Fruit fly (Drosophila melanogaster) whole organism, embryonic: ENCODE measurements around the gene slow.
A peak's percentile ranks its signal among the peaks of the same experiment; 100 is the strongest.

Experiments
- Adf1 ChIP-seq: fragments of 200-800 bp; sonication (Bioruptor generic); IDR thresholded peaks from 2 replicates; pipeline ENCODE4 v1.3.6; 2022; ENCODE audit warnings: missing biosample characterization, missing genetic modification characterization
- Bdp1 ChIP-seq: fragments of 200-800 bp; sonication (Bioruptor generic); optimal IDR thresholded peaks from 3 replicates; lab custom pipeline; 2016; ENCODE audit warnings: missing biosample characterization, missing genetic modification characterization
- Bteb2 ChIP-seq: fragments of 200-800 bp; sonication (Bioruptor generic); optimal IDR thresholded peaks from 2 replicates; lab custom pipeline; 2016; ENCODE audit warnings: missing biosample characterization, missing genetic modification characterization
- CG10209 ChIP-seq: fragments of 200-800 bp; sonication (Bioruptor generic); optimal IDR thresholded peaks from 3 replicates; lab custom pipeline; 2017; ENCODE audit warnings: missing biosample characterization, mild to moderate bottlenecking, missing genetic modification characterization, missing genetic modification reagents
- CG12299 ChIP-seq: fragments of 200-800 bp; sonication (Bioruptor generic); optimal IDR thresholded peaks from 2 replicates; lab custom pipeline; 2018; ENCODE audit warnings: missing biosample characterization, mild to moderate bottlenecking, missing genetic modification characterization
- CG16779 ChIP-seq: fragments of 200-800 bp; sonication (Bioruptor generic); IDR thresholded peaks from 2 replicates; pipeline ENCODE4 v1.3.6; 2022; ENCODE audit warnings: missing biosample characterization, missing genetic modification characterization
- CG16815 ChIP-seq: fragments of 200-800 bp; sonication (Bioruptor generic); optimal IDR thresholded peaks from 3 replicates; lab custom pipeline; 2017; ENCODE audit warnings: missing biosample characterization, mild to moderate bottlenecking, missing genetic modification characterization
- CG2202 ChIP-seq: fragments of 200-800 bp; sonication (Bioruptor generic); optimal IDR thresholded peaks from 2 replicates; lab custom pipeline; 2018; ENCODE audit warnings: missing biosample characterization, mild to moderate bottlenecking, missing genetic modification characterization
- CG34224 ChIP-seq: fragments of 200-800 bp; sonication (Bioruptor generic); IDR thresholded peaks from 3 replicates; pipeline ENCODE4 v1.3.6; 2022; ENCODE audit warnings: missing biosample characterization, missing genetic modification characterization; ENCODE audit not compliant: partially characterized antibody
- CG34376 ChIP-seq: fragments of 200-800 bp; sonication (Bioruptor generic); optimal IDR thresholded peaks from 2 replicates; lab custom pipeline; 2018; ENCODE audit warnings: missing biosample characterization, mild to moderate bottlenecking, missing genetic modification characterization
- CG3838 ChIP-seq: fragments of 200-800 bp; sonication (Bioruptor generic); optimal IDR thresholded peaks from 3 replicates; lab custom pipeline; 2016; ENCODE audit warnings: missing biosample characterization, missing genetic modification characterization
- CG4730 ChIP-seq: fragments of 200-800 bp; sonication (Bioruptor generic); IDR thresholded peaks from 2 replicates; pipeline ENCODE4 v1.3.6; 2022; ENCODE audit warnings: missing biosample characterization, missing genetic modification characterization
- CG5953 ChIP-seq: fragments of 200-800 bp; sonication (Bioruptor generic); IDR thresholded peaks from 2 replicates; pipeline ENCODE4 v1.3.6; 2022; ENCODE audit warnings: missing biosample characterization, missing genetic modification characterization
- CG6175 ChIP-seq: fragments of 200-800 bp; sonication (Bioruptor generic); IDR thresholded peaks from 3 replicates; pipeline ENCODE4 v1.3.6; 2022; ENCODE audit warnings: missing biosample characterization, missing genetic modification characterization
- CG6683 ChIP-seq: fragments of 200-800 bp; sonication (Bioruptor generic); optimal IDR thresholded peaks from 2 replicates; lab custom pipeline; 2017; ENCODE audit warnings: missing biosample characterization, mild to moderate bottlenecking, missing genetic modification characterization, missing genetic modification reagents
- CG6765 ChIP-seq: fragments of 200-800 bp; sonication (Bioruptor generic); optimal IDR thresholded peaks from 3 replicates; lab custom pipeline; 2017; ENCODE audit warnings: missing biosample characterization, mild to moderate bottlenecking, missing genetic modification characterization
- CG7357 ChIP-seq: fragments of 200-800 bp; sonication (Bioruptor generic); IDR thresholded peaks from 3 replicates; pipeline ENCODE4 v1.3.6; 2022; ENCODE audit warnings: missing biosample characterization, missing genetic modification characterization
- CG7786 ChIP-seq: fragments of 200-800 bp; sonication (Bioruptor generic); optimal IDR thresholded peaks from 2 replicates; lab custom pipeline; 2016; ENCODE audit warnings: missing biosample characterization, missing genetic modification characterization
- CG8281 ChIP-seq: fragments of 200-800 bp; sonication (Bioruptor generic); optimal IDR thresholded peaks from 2 replicates; lab custom pipeline; 2018; ENCODE audit warnings: missing biosample characterization, mild to moderate bottlenecking, missing genetic modification characterization, moderate library complexity
- CG9817 ChIP-seq: fragments of 200-800 bp; sonication (Bioruptor generic); optimal IDR thresholded peaks from 2 replicates; lab custom pipeline; 2018; ENCODE audit warnings: missing biosample characterization, mild to moderate bottlenecking, missing genetic modification characterization, moderate library complexity
- Dfd ChIP-seq, 2 experiments: fragments of >200 bp; optimal IDR thresholded peaks; 2 replicates each; lab custom pipeline; 2017; ENCODE audit warnings: missing biosample characterization in 2 of 2, missing genetic modification characterization in 2 of 2
- E2f1 ChIP-seq: fragments of 200-800 bp; sonication (Bioruptor generic); IDR thresholded peaks from 2 replicates; pipeline ENCODE4 v1.3.6; 2022; ENCODE audit warnings: missing biosample characterization, missing genetic modification characterization
- Ets65A ChIP-seq: fragments of 200-800 bp; sonication (Bioruptor generic); peaks from one replicate; lab custom pipeline; 2016; ENCODE audit warnings: missing biosample characterization, missing genetic modification characterization
- Jarid2 ChIP-seq: fragments of 200-800 bp; sonication (Bioruptor generic); optimal IDR thresholded peaks from 3 replicates; lab custom pipeline; 2017; ENCODE audit warnings: mild to moderate bottlenecking, missing biosample characterization, missing genetic modification reagents, missing genetic modification characterization
- MTF-1 ChIP-seq: fragments of 200-800 bp; sonication (Bioruptor generic); optimal IDR thresholded peaks from 2 replicates; lab custom pipeline; 2018; ENCODE audit warnings: missing biosample characterization, mild to moderate bottlenecking, missing genetic modification characterization, borderline replicate concordance
- Mad ChIP-seq: fragments of 200-800 bp; sonication (Bioruptor generic); optimal IDR thresholded peaks from 2 replicates; lab custom pipeline; 2016; ENCODE audit warnings: missing biosample characterization, missing genetic modification characterization
- Mrtf ChIP-seq: fragments of 200-800 bp; sonication (Bioruptor generic); IDR thresholded peaks from 3 replicates; pipeline ENCODE4 v1.3.6; 2022; ENCODE audit warnings: missing biosample characterization, missing genetic modification characterization
- NC2α ChIP-seq: fragments of 200-800 bp; sonication (Bioruptor generic); optimal IDR thresholded peaks from 2 replicates; lab custom pipeline; 2016; ENCODE audit warnings: missing biosample characterization, missing genetic modification characterization
- Oli ChIP-seq: fragments of 200-800 bp; sonication (Bioruptor generic); optimal IDR thresholded peaks from 2 replicates; lab custom pipeline; 2018; ENCODE audit warnings: missing biosample characterization, mild to moderate bottlenecking, missing genetic modification characterization, moderate library complexity
- Side ChIP-seq: fragments of 200-800 bp; sonication (Bioruptor generic); optimal IDR thresholded peaks from 2 replicates; lab custom pipeline; 2016; ENCODE audit warnings: missing biosample characterization, missing genetic modification characterization
- Sry-δ ChIP-seq: fragments of 200-800 bp; sonication (Bioruptor generic); optimal IDR thresholded peaks from 2 replicates; lab custom pipeline; 2016; ENCODE audit warnings: missing biosample characterization, missing genetic modification characterization
- ab ChIP-seq: fragments of 200-800 bp; sonication (Bioruptor generic); optimal IDR thresholded peaks from 2 replicates; lab custom pipeline; 2016; ENCODE audit warnings: missing biosample characterization, missing genetic modification characterization
- ase ChIP-seq: fragments of 200-800 bp; sonication (Bioruptor generic); IDR thresholded peaks from 3 replicates; pipeline ENCODE4 v1.3.6; 2022; ENCODE audit warnings: missing biosample characterization, missing genetic modification characterization
- chif ChIP-seq, 2 experiments: fragments of 200-800 bp; sonication (Bioruptor generic); optimal IDR thresholded peaks; 3 replicates each; lab custom pipeline; 2016; ENCODE audit warnings: missing biosample characterization in 2 of 2, missing genetic modification characterization in 2 of 2
- chm ChIP-seq: fragments of 200-800 bp; sonication (Bioruptor generic); IDR thresholded peaks from 2 replicates; pipeline ENCODE4 v1.3.6; 2022; ENCODE audit warnings: missing biosample characterization, missing genetic modification characterization
- corto ChIP-seq: fragments of 200-800 bp; sonication (Bioruptor generic); optimal IDR thresholded peaks from 2 replicates; lab custom pipeline; 2016; ENCODE audit warnings: missing biosample characterization, mild to moderate bottlenecking, missing genetic modification characterization, moderate library complexity
- crol ChIP-seq: fragments of 200-800 bp; sonication (Bioruptor generic); IDR thresholded peaks from 2 replicates; pipeline ENCODE4 v1.3.6; 2022; ENCODE audit warnings: missing biosample characterization, missing genetic modification characterization
- cwo ChIP-seq: fragments of 200-800 bp; sonication (Bioruptor generic); optimal IDR thresholded peaks from 3 replicates; lab custom pipeline; 2017; ENCODE audit warnings: missing biosample characterization, missing genetic modification characterization, mild to moderate bottlenecking, moderate library complexity, missing genetic modification reagents
- dimm ChIP-seq: fragments of 200-800 bp; sonication (Bioruptor generic); IDR thresholded peaks from 2 replicates; pipeline ENCODE4 v1.3.6; 2022; ENCODE audit warnings: missing biosample characterization, missing genetic modification characterization
- disco-r ChIP-seq: fragments of 200-800 bp; sonication (Bioruptor generic); optimal IDR thresholded peaks from 2 replicates; lab custom pipeline; 2016; ENCODE audit warnings: missing biosample characterization, missing genetic modification characterization
- dm ChIP-seq: fragments of 200-800 bp; sonication (Bioruptor generic); optimal IDR thresholded peaks from 3 replicates; lab custom pipeline; 2016; ENCODE audit warnings: missing biosample characterization, missing genetic modification characterization
- jigr1 ChIP-seq: fragments of 200-800 bp; sonication (Bioruptor generic); IDR thresholded peaks from 3 replicates; pipeline ENCODE4 v1.3.6; 2022; ENCODE audit warnings: missing biosample characterization, missing genetic modification characterization
- lmd ChIP-seq: fragments of 200-800 bp; sonication (Bioruptor generic); IDR thresholded peaks from 2 replicates; pipeline ENCODE4 v1.3.6; 2022; ENCODE audit warnings: missing biosample characterization, missing genetic modification characterization
- mld ChIP-seq: fragments of 200-800 bp; sonication (Bioruptor generic); IDR thresholded peaks from 3 replicates; pipeline ENCODE4 v1.3.6; 2022; ENCODE audit warnings: missing biosample characterization, missing genetic modification characterization; ENCODE audit not compliant: partially characterized antibody
- nmo ChIP-seq: fragments of 200-800 bp; sonication (Bioruptor generic); optimal IDR thresholded peaks from 2 replicates; lab custom pipeline; 2018; ENCODE audit warnings: missing biosample characterization, mild to moderate bottlenecking, missing genetic modification characterization, moderate library complexity
- p53 ChIP-seq: fragments of 200-800 bp; sonication (Bioruptor generic); optimal IDR thresholded peaks from 2 replicates; lab custom pipeline; 2016; ENCODE audit warnings: missing biosample characterization, missing genetic modification characterization
- pfk ChIP-seq: fragments of 200-800 bp; sonication (Bioruptor generic); optimal IDR thresholded peaks from 2 replicates; lab custom pipeline; 2018; ENCODE audit warnings: missing biosample characterization, mild to moderate bottlenecking, missing genetic modification characterization, moderate library complexity
- slbo ChIP-seq: fragments of 200-800 bp; sonication (Bioruptor generic); IDR thresholded peaks from 2 replicates; pipeline ENCODE4 v1.3.6; 2022; ENCODE audit warnings: missing biosample characterization, missing genetic modification characterization
- twi ChIP-seq: fragments of 200-800 bp; optimal IDR thresholded peaks from 2 replicates; lab custom pipeline; 2019; ENCODE audit warnings: missing biosample characterization, mild to moderate bottlenecking, missing genetic modification characterization, moderate library complexity
- zen2 ChIP-seq: fragments of 200-800 bp; sonication (Bioruptor generic); IDR thresholded peaks from 3 replicates; pipeline ENCODE4 v1.3.6; 2022; ENCODE audit warnings: missing biosample characterization, missing genetic modification characterization; ENCODE audit not compliant: partially characterized antibody

slow gene

dm6 chr3L:4403180-4403769 lies 19.0 kb downstream of the slow start, which contains the start of gene Syx17 (continued):
- TF ChIP-seq CG7786 (GFP tag; lab: Kevin White, UChicago): peak; percentile 52
- peak; percentile 31 for TF ChIP-seq CG12299
- TF ChIP-seq p53 (GFP tag; lab: Kevin White, UChicago): peak; percentile 60
- TF ChIP-seq ase (GFP tag; lab: Robert Waterston, UW): peak; percentile 40; the same call in 1 of the 3 replicates
- no peak for TF ChIP-seq MTF-1 (GFP tag; lab: Kevin White, UChicago)
- TF ChIP-seq nmo: peak; percentile 73
- TF ChIP-seq ab (GFP tag; lab: Kevin White, UChicago): no peak
- peak; percentile 60; the same call in 1 of the 2 replicates for TF ChIP-seq CG16779 (GFP tag; lab: Robert Waterston, UW)
- TF ChIP-seq Side (GFP tag; lab: Kevin White, UChicago): peak; percentile 59
- TF ChIP-seq Ets65A (GFP tag; lab: Kevin White, UChicago): peak; percentile 96
- TF ChIP-seq chif (GFP tag; optimal IDR thresholded peaks at IDR 0.05; lab: Kevin White, UChicago): peak in 1 of 2 experiments; percentile 43
- no peak for TF ChIP-seq CG4730 (GFP tag; lab: Robert Waterston, UW)
- peak; percentile 54 for TF ChIP-seq dm (GFP tag; lab: Kevin White, UChicago)
- TF ChIP-seq chm (GFP tag; lab: Robert Waterston, UW): peak; percentile 63; the same call in 1 of the 2 replicates
- TF ChIP-seq Oli: peak; percentile 46
- TF ChIP-seq jigr1: no peak
- peak; percentile 62 for TF ChIP-seq CG10209 (GFP tag; lab: Kevin White, UChicago)
- no peak for TF ChIP-seq CG5953 (GFP tag; lab: Robert Waterston, UW)
- peak; percentile 45; the same call in 1 of the 2 replicates for TF ChIP-seq lmd
- TF ChIP-seq mld: peak; percentile 79
- peak; percentile 36 for TF ChIP-seq CG9817 (tag; lab: Kevin White, UChicago)
- peak; percentile 51 for TF ChIP-seq CG6765 (GFP tag; lab: Kevin White, UChicago)
- peak; percentile 31 for TF ChIP-seq cwo (GFP tag; lab: Kevin White, UChicago)
- TF ChIP-seq Adf1: peak; percentile 43
- TF ChIP-seq Mrtf (GFP tag; lab: Robert Waterston, UW): 0 out of 3 replicates have a peak, but pooled peaks have one; percentile 16
- no peak for TF ChIP-seq dimm (GFP tag; lab: Robert Waterston, UW)
- peak; percentile 98 for TF ChIP-seq CG3838 (GFP tag; lab: Kevin White, UChicago)
- TF ChIP-seq NC2α: peak; percentile 26
- peak; percentile 57; the same call in 1 of the 2 replicates for TF ChIP-seq crol (GFP tag; lab: Robert Waterston, UW)
- TF ChIP-seq Bteb2 (GFP tag; lab: Kevin White, UChicago): peak; percentile 33
- TF ChIP-seq pfk (GFP tag; lab: Kevin White, UChicago): no peak
- no peak for TF ChIP-seq CG8281 (tag; lab: Kevin White, UChicago)
- TF ChIP-seq CG2202 (tag; lab: Kevin White, UChicago): no peak
- TF ChIP-seq corto (GFP tag; lab: Kevin White, UChicago): peak; percentile 4
- peak; percentile 22 for TF ChIP-seq Bdp1
- peak; percentile 43; the same call in 1 of the 2 replicates for TF ChIP-seq E2f1 (GFP tag; lab: Robert Waterston, UW)
- peak; percentile 97 for TF ChIP-seq Sry-δ (GFP tag; lab: Kevin White, UChicago)
- peak; percentile 50 for TF ChIP-seq Jarid2 (GFP tag; lab: Kevin White, UChicago)
- peak; percentile 79 for TF ChIP-seq slbo (GFP tag; lab: Robert Waterston, UW)
- no peak for TF ChIP-seq disco-r
- TF ChIP-seq Dfd (GFP tag; optimal IDR thresholded peaks at IDR 0.05; lab: Kevin White, UChicago): no peak
- no peak for TF ChIP-seq CG6683 (GFP tag; lab: Kevin White, UChicago)
- no peak for TF ChIP-seq CG7357 (GFP tag; lab: Robert Waterston, UW)
- TF ChIP-seq CG34376: peak; percentile 60
- no peak for TF ChIP-seq CG16815 (GFP tag; lab: Kevin White, UChicago)
- peak; percentile 96 for TF ChIP-seq CG34224 (GFP tag; lab: Robert Waterston, UW)
- TF ChIP-seq Mad: peak; percentile 73
- peak; percentile 80 for TF ChIP-seq zen2 (GFP tag; lab: Robert Waterston, UW)
- no peak for TF ChIP-seq CG6175 (GFP tag; lab: Robert Waterston, UW)
- TF ChIP-seq twi (tag; lab: Kevin White, UChicago): peak; percentile 19
